Fruit fly (Drosophila melanogaster): ENCODE data around the gene CG7488.

DNA sequence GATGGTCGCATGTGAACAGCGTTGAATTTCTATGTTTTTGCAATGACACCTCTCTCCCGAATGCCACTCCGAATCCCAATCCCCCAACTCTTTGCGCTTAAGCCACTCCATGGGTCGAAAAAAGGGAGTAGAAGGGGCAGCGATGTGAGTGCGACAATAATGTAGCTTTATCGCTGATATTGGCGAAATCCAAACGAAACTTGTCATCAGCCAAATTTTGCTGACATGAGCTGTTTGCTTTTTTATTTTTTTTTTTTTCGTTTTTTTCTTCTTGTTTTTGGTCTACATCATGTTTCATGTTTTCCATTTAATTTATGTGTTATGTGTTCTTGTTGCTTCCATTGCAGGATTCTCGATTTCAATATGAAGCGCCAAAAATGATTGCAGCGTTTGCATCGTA, 23.6 kb downstream of the CG7488 start:
- TF ChIP-seq CG8478 (optimal IDR thresholded peaks at IDR 0.05): no peak
- no peak for TF ChIP-seq CTCF (optimal IDR thresholded peaks at IDR 0.05)

Data from S2 (cell line).